Worm (Caenorhabditis elegans): ENCODE results near the gene K04D7.6.

- no peak for TF ChIP-seq lsy-2 (tag; optimal IDR thresholded peaks at IDR 0.05)
- no peak for TF ChIP-seq elt-3 (tag; optimal IDR thresholded peaks at IDR 0.05)
- TF ChIP-seq lin-13 (tag; optimal IDR thresholded peaks at IDR 0.05), result no peak
- TF ChIP-seq nhr-237 (tag; optimal IDR thresholded peaks at IDR 0.05), result no peak
- no peak for TF ChIP-seq unc-39 (tag; optimal IDR thresholded peaks at IDR 0.05)
- no peak for TF ChIP-seq nhr-12 (tag; optimal IDR thresholded peaks at IDR 0.05)
- TF ChIP-seq cnd-1 (tag; optimal IDR thresholded peaks at IDR 0.05), result no peak
- TF ChIP-seq snpc-4 (tag; optimal IDR thresholded peaks at IDR 0.05), result no peak
- no peak for TF ChIP-seq unc-62 (GFP tag; optimal IDR thresholded peaks at IDR 0.05)
- no peak for TF ChIP-seq nhr-28 (tag; optimal IDR thresholded peaks at IDR 0.05)
- no peak for TF ChIP-seq ceh-39 (tag; optimal IDR thresholded peaks at IDR 0.05)
- TF ChIP-seq nhr-76 (tag; optimal IDR thresholded peaks at IDR 0.05), result no peak
- no peak for TF ChIP-seq mep-1 (tag; optimal IDR thresholded peaks at IDR 0.05)
Observed at ce11 chrIV:10227534-10227933, 21.5 kb upstream of the K04D7.6 start, which contains the start of gene F01G10.6.
